Fruit fly (Drosophila melanogaster) whole organism, adult: Measurements from ENCODE around the gene CG14073.

Experiments used
- CG11617 ChIP-seq: fragments of 200-800 bp; sonication (Bioruptor generic); optimal IDR thresholded peaks from 2 replicates; lab custom pipeline; 2017; ENCODE audit warnings: mild to moderate bottlenecking, missing biosample characterization, missing genetic modification reagents, missing genetic modification characterization
- CG14711 ChIP-seq: fragments of 200-800 bp; sonication (Bioruptor generic); optimal IDR thresholded peaks from 2 replicates; lab custom pipeline; 2018; ENCODE audit warnings: missing biosample characterization, mild to moderate bottlenecking, missing genetic modification characterization, moderate library complexity
- CG5204 ChIP-seq: fragments of 200-800 bp; sonication (Bioruptor generic); optimal IDR thresholded peaks from 2 replicates; lab custom pipeline; 2016; ENCODE audit warnings: missing biosample characterization, missing genetic modification characterization
- CG7045 ChIP-seq: fragments of 200-800 bp; sonication (Bioruptor generic); optimal IDR thresholded peaks from 2 replicates; lab custom pipeline; 2017; ENCODE audit warnings: missing biosample characterization, mild to moderate bottlenecking, missing genetic modification characterization
- CG7101 ChIP-seq: fragments of 200-800 bp; sonication (Bioruptor generic); optimal IDR thresholded peaks from 2 replicates; lab custom pipeline; 2018; ENCODE audit warnings: missing biosample characterization, mild to moderate bottlenecking, missing genetic modification characterization, moderate library complexity
- Clk ChIP-seq: fragments of 200-800 bp; sonication (Bioruptor generic); optimal IDR thresholded peaks from 2 replicates; lab custom pipeline; 2017; ENCODE audit warnings: missing biosample characterization, missing genetic modification characterization
- Crg-1 ChIP-seq: fragments of 200-800 bp; sonication (Bioruptor generic); optimal IDR thresholded peaks from 2 replicates; lab custom pipeline; 2016; ENCODE audit warnings: missing biosample characterization, missing genetic modification characterization
- Mnt ChIP-seq: fragments of 200-800 bp; sonication (Bioruptor generic); optimal IDR thresholded peaks from 2 replicates; lab custom pipeline; 2016; ENCODE audit warnings: missing biosample characterization, mild to moderate bottlenecking, missing genetic modification characterization
- bab1 ChIP-seq: fragments of 200-800 bp; sonication (Bioruptor generic); optimal IDR thresholded peaks from 3 replicates; lab custom pipeline; 2019; ENCODE audit warnings: missing biosample characterization, mild to moderate bottlenecking, missing genetic modification characterization, moderate library complexity
- cic ChIP-seq: fragments of 200-800 bp; sonication (Bioruptor generic); optimal IDR thresholded peaks from 2 replicates; lab custom pipeline; 2017; ENCODE audit warnings: missing biosample characterization, mild to moderate bottlenecking, missing genetic modification characterization, moderate library complexity
- kay ChIP-seq: fragments of 200-800 bp; sonication (Bioruptor generic); peaks from one replicate; lab custom pipeline; 2016; ENCODE audit warnings: missing biosample characterization, missing genetic modification characterization, borderline replicate concordance
- pad ChIP-seq: fragments of 200-800 bp; sonication (Bioruptor generic); optimal IDR thresholded peaks from 3 replicates; lab custom pipeline; 2017; ENCODE audit warnings: missing biosample characterization, missing genetic modification characterization, mild to moderate bottlenecking, moderate library complexity, missing genetic modification reagents
- tj ChIP-seq: fragments of 200-800 bp; sonication (Bioruptor generic); optimal IDR thresholded peaks from 3 replicates; lab custom pipeline; 2017; ENCODE audit warnings: missing biosample characterization, mild to moderate bottlenecking, missing genetic modification characterization, moderate library complexity

DNA sequence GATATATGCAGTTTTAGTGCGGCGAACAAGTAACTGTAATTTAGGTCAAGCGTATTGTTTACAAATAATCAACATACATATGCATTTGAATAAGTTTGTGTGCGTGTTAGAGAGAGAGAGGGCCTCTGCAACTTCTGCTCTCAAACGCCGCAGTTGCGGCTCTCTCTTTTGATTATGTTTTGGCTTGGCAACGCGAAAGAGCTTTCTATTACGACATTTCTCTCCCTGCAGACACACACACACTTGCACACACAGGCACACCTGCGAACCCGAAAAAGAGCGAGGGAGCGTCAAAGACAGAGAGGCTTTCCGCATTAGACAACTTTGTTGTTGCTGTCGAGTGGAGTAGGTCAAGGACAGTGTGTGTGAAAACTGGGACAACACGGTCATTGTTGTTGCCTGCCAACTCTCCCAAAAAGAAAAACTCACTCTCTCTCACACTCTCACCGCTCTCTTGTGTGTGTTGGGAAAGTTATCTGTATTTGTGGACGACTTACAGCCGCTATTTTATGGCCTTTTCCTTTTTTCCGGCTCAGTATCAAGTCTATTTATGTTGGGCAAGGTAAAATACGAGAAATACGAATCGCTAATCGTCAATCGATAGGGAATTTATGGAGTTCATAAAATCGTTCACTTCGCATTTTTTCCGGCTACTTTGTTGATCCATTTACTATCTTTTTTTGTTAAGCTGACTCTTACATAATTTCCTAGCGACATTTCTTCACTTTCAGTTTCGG, 63.2 kb downstream of the CG14073 start:
- TF ChIP-seq CG5204 (GFP tag; lab: Kevin White, UChicago), result no peak
- TF ChIP-seq CG14711, result no peak
- no peak for TF ChIP-seq pad
- no peak for TF ChIP-seq cic
- TF ChIP-seq Crg-1, result no peak
- TF ChIP-seq bab1 (GFP tag; lab: Kevin White, UChicago), result no peak
- no peak for TF ChIP-seq Mnt
- no peak for TF ChIP-seq kay (GFP tag; lab: Kevin White, UChicago)
- TF ChIP-seq Clk (GFP tag; lab: Kevin White, UChicago), result no peak
- no peak for TF ChIP-seq CG7101
- TF ChIP-seq CG7045, result no peak
- TF ChIP-seq CG11617 (GFP tag; lab: Kevin White, UChicago), result no peak
- TF ChIP-seq tj (GFP tag; lab: Kevin White, UChicago), result no peak
